Worm (Caenorhabditis elegans) whole organism, late embryonic: ENCODE measurements around the gene F41H10.5.
A peak's percentile ranks its signal among the peaks of the same experiment; 100 is the strongest.

Source experiments
- C08G9.2 ChIP-seq: sonication (generic microtip); optimal IDR thresholded peaks from 2 replicates; lab custom pipeline; 2016; ENCODE audit warnings: mild to moderate bottlenecking, missing genetic modification characterization, moderate library complexity, missing compliant biosample characterization
- K02D7.2 ChIP-seq: sonication (generic microtip); optimal IDR thresholded peaks from 2 replicates; lab custom pipeline; 2017; ENCODE audit warnings: mild to moderate bottlenecking, missing genetic modification characterization, missing compliant biosample characterization
- K09A11.1 ChIP-seq: sonication (generic microtip); optimal IDR thresholded peaks from 2 replicates; lab custom pipeline; 2017; ENCODE audit warnings: antibody characterized with exemption, mild to moderate bottlenecking, missing genetic modification characterization, missing compliant biosample characterization; ENCODE audit not compliant: insufficient read depth
- T23F11.4 ChIP-seq: fragments of 200-800 bp; sonication (Bioruptor generic); optimal IDR thresholded peaks from 2 replicates; lab custom pipeline; 2018; ENCODE audit warnings: mild to moderate bottlenecking, missing genetic modification characterization, missing compliant biosample characterization
- Y22D7AL.16 ChIP-seq: sonication (generic microtip); optimal IDR thresholded peaks from 2 replicates; lab custom pipeline; 2016; ENCODE audit warnings: missing genetic modification characterization, missing compliant biosample characterization
- ceh-18 ChIP-seq: sonication (generic microtip); optimal IDR thresholded peaks from 2 replicates; lab custom pipeline; 2016; ENCODE audit warnings: missing genetic modification characterization, missing compliant biosample characterization
- ceh-2 ChIP-seq: sonication (generic microtip); optimal IDR thresholded peaks from 2 replicates; lab custom pipeline; 2016; ENCODE audit warnings: missing genotype, missing genetic modification characterization, missing compliant biosample characterization
- ceh-22 ChIP-seq: sonication (generic microtip); optimal IDR thresholded peaks from 2 replicates; lab custom pipeline; 2017; ENCODE audit warnings: missing biosample characterization, missing genetic modification characterization
- ceh-30 ChIP-seq: fragments of 150-350 bp; optimal IDR thresholded peaks from 2 replicates; lab custom pipeline; 2014; ENCODE audit warnings: missing biosample characterization, missing genetic modification characterization
- ceh-31 ChIP-seq: sonication (generic microtip); optimal IDR thresholded peaks from 2 replicates; lab custom pipeline; 2016; ENCODE audit warnings: missing genetic modification characterization, missing compliant biosample characterization
- ceh-34 ChIP-seq: sonication (generic microtip); optimal IDR thresholded peaks from 2 replicates; lab custom pipeline; 2016; ENCODE audit warnings: mild to moderate bottlenecking, missing genetic modification characterization, missing compliant biosample characterization
- ceh-6 ChIP-seq: fragments of 200-800 bp; sonication (Bioruptor generic); optimal IDR thresholded peaks from 2 replicates; lab custom pipeline; 2018; ENCODE audit warnings: mild to moderate bottlenecking, missing genetic modification characterization, missing compliant biosample characterization
- ceh-9 ChIP-seq: sonication (generic microtip); optimal IDR thresholded peaks from 2 replicates; lab custom pipeline; 2016; ENCODE audit warnings: mild to moderate bottlenecking, missing genetic modification characterization, inconsistent platforms, missing compliant biosample characterization
- elt-2 ChIP-seq: sonication (generic microtip); optimal IDR thresholded peaks from 2 replicates; lab custom pipeline; 2016; ENCODE audit warnings: missing genetic modification reagents, missing genetic modification characterization, missing compliant biosample characterization
- ets-4 ChIP-seq: sonication (generic microtip); optimal IDR thresholded peaks from 2 replicates; lab custom pipeline; 2016; ENCODE audit warnings: missing genetic modification characterization, missing compliant biosample characterization
- fkh-10 ChIP-seq: fragments of 150-350 bp; optimal IDR thresholded peaks from 2 replicates; lab custom pipeline; 2014; ENCODE audit warnings: missing biosample characterization, missing genetic modification reagents, missing genetic modification characterization
- gmeb-2 ChIP-seq: sonication (generic microtip); optimal IDR thresholded peaks from 2 replicates; lab custom pipeline; 2016; ENCODE audit warnings: missing genetic modification characterization, inconsistent platforms, missing compliant biosample characterization
- hlh-13 ChIP-seq: fragments of 200-800 bp; sonication (Bioruptor generic); optimal IDR thresholded peaks from 2 replicates; lab custom pipeline; 2018; ENCODE audit warnings: mild to moderate bottlenecking, missing genetic modification characterization, missing compliant biosample characterization
- hlh-15 ChIP-seq: sonication (generic microtip); optimal IDR thresholded peaks from 2 replicates; lab custom pipeline; 2016; ENCODE audit warnings: missing genetic modification characterization, missing compliant biosample characterization
- hlh-30 ChIP-seq: sonication (generic microtip); optimal IDR thresholded peaks from 2 replicates; lab custom pipeline; 2017; ENCODE audit warnings: antibody characterized with exemption, missing genetic modification characterization, missing compliant biosample characterization; ENCODE audit not compliant: insufficient read depth
- hlh-6 ChIP-seq: sonication (generic microtip); optimal IDR thresholded peaks from 2 replicates; lab custom pipeline; 2016; ENCODE audit warnings: missing genotype, missing genetic modification characterization, missing compliant biosample characterization
- hlh-8 ChIP-seq: sonication (generic microtip); optimal IDR thresholded peaks from 2 replicates; lab custom pipeline; 2016; ENCODE audit warnings: missing genotype, missing genetic modification characterization, missing compliant biosample characterization
- lin-11 ChIP-seq: fragments of 200-800 bp; sonication (Bioruptor generic); optimal IDR thresholded peaks from 2 replicates; lab custom pipeline; 2018; ENCODE audit warnings: mild to moderate bottlenecking, missing genetic modification characterization, missing compliant biosample characterization
- mec-3 ChIP-seq: sonication (generic microtip); optimal IDR thresholded peaks from 2 replicates; lab custom pipeline; 2016; ENCODE audit warnings: borderline replicate concordance, missing genetic modification characterization, missing compliant biosample characterization
- nfya-1 ChIP-seq: sonication (generic microtip); optimal IDR thresholded peaks from 2 replicates; lab custom pipeline; 2017; ENCODE audit warnings: missing genetic modification characterization, mild to moderate bottlenecking, missing compliant biosample characterization, antibody characterized with exemption, moderate library complexity
- nhr-232 ChIP-seq: sonication (generic microtip); optimal IDR thresholded peaks from 2 replicates; lab custom pipeline; 2016; ENCODE audit warnings: missing genetic modification characterization, missing compliant biosample characterization
- npax-4 ChIP-seq: sonication (generic microtip); optimal IDR thresholded peaks from 2 replicates; lab custom pipeline; 2016; ENCODE audit warnings: missing genetic modification characterization, missing compliant biosample characterization
- odd-2 ChIP-seq: sonication (generic microtip); optimal IDR thresholded peaks from 2 replicates; lab custom pipeline; 2017; ENCODE audit warnings: antibody characterized with exemption, mild to moderate bottlenecking, missing genetic modification characterization, missing compliant biosample characterization
- pag-3 ChIP-seq: sonication (generic microtip); optimal IDR thresholded peaks from 2 replicates; lab custom pipeline; 2016; ENCODE audit warnings: missing compliant biosample characterization, missing genetic modification characterization, borderline replicate concordance
- pat-9 ChIP-seq: fragments of 200-800 bp; sonication (Bioruptor generic); optimal IDR thresholded peaks from 2 replicates; lab custom pipeline; 2018; ENCODE audit warnings: mild to moderate bottlenecking, missing genetic modification characterization, moderate library complexity, missing compliant biosample characterization
- pax-1 ChIP-seq: fragments of 150-350 bp; optimal IDR thresholded peaks from 2 replicates; lab custom pipeline; 2014; ENCODE audit warnings: missing biosample characterization, missing genetic modification characterization
- pha-2 ChIP-seq: sonication (generic microtip); optimal IDR thresholded peaks from 2 replicates; lab custom pipeline; 2017; ENCODE audit warnings: mild to moderate bottlenecking, missing genetic modification characterization, missing compliant biosample characterization
- pha-4 ChIP-seq: fragments of 150-350 bp; optimal IDR thresholded peaks from 2 replicates; lab custom pipeline; 2018; ENCODE audit warnings: missing biosample characterization, missing genetic modification reagents, missing genetic modification characterization
- pqm-1 ChIP-seq: sonication (generic microtip); optimal IDR thresholded peaks from 2 replicates; lab custom pipeline; 2016; ENCODE audit warnings: missing genetic modification characterization, missing compliant biosample characterization
- ref-2 ChIP-seq: sonication (generic microtip); optimal IDR thresholded peaks from 2 replicates; lab custom pipeline; 2016; ENCODE audit warnings: missing genetic modification characterization, missing compliant biosample characterization
- rnt-1 ChIP-seq: sonication (generic microtip); optimal IDR thresholded peaks from 2 replicates; lab custom pipeline; 2016; ENCODE audit warnings: missing genetic modification characterization, missing compliant biosample characterization
- sdc-2 ChIP-seq: sonication (generic microtip); optimal IDR thresholded peaks from 2 replicates; lab custom pipeline; 2016; ENCODE audit warnings: missing genotype, missing genetic modification characterization, missing compliant biosample characterization
- sox-2 ChIP-seq: fragments of 200-800 bp; sonication (Bioruptor generic); IDR thresholded peaks from 2 replicates; pipeline ENCODE4 v1.3.6; 2022; ENCODE audit warnings: missing genetic modification reagents, missing genetic modification characterization, missing compliant biosample characterization
- sox-4 ChIP-seq: sonication (generic microtip); optimal IDR thresholded peaks from 2 replicates; lab custom pipeline; 2017; ENCODE audit warnings: mild to moderate bottlenecking, missing genetic modification characterization, inconsistent platforms, missing compliant biosample characterization
- syd-9 ChIP-seq: sonication (generic microtip); optimal IDR thresholded peaks from 2 replicates; lab custom pipeline; 2016; ENCODE audit warnings: mild to moderate bottlenecking, missing genetic modification characterization, moderate library complexity, missing compliant biosample characterization
- tbx-2 ChIP-seq: sonication (generic microtip); optimal IDR thresholded peaks from 2 replicates; lab custom pipeline; 2016; ENCODE audit warnings: missing genetic modification characterization, missing compliant biosample characterization
- tbx-7 ChIP-seq: sonication (generic microtip); optimal IDR thresholded peaks from 2 replicates; lab custom pipeline; 2016; ENCODE audit warnings: missing genotype, missing genetic modification characterization, missing compliant biosample characterization
- ttx-3 ChIP-seq: sonication (generic microtip); optimal IDR thresholded peaks from 2 replicates; lab custom pipeline; 2016; ENCODE audit warnings: missing genetic modification reagents, missing genetic modification characterization, missing compliant biosample characterization
- unc-55 ChIP-seq: sonication (generic microtip); optimal IDR thresholded peaks from 2 replicates; lab custom pipeline; 2017; ENCODE audit warnings: missing biosample characterization, missing genetic modification reagents, missing genetic modification characterization
- zip-5 ChIP-seq: sonication (generic microtip); optimal IDR thresholded peaks from 2 replicates; lab custom pipeline; 2016; ENCODE audit warnings: missing genetic modification characterization, missing compliant biosample characterization

F41H10.5 gene

DNA sequence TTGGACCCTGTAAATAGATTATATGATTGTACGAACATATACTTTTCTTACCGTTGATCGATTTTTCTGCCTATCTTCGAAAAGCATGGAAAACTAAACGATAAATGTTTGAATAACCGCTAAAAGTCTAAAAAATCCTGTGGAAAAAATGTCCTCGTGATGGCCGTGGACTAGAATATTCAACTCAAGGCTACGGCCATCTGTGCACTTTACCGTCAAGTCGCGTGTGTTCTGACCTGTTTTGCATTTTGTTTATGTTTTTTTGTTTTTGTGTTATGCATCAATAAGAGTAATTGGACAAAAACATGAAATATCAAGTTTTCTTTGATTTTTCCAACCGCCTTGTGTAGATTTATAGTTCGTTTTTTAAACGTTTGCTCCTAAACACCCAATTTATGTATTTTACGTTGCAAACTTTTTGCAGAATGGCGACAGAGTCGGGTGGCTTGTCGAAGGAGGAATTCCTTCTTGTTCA is 3.5 kb downstream of the F41H10.5 start, which contains the start of the genes hda-6 and F41H10.4:
hda-6 (minus strand) TSS at position 172 of the 475 bp plus-strand sequence.
F41H10.4 (plus strand) TSS at position 425 of the 475 bp plus-strand sequence.
- TF ChIP-seq hlh-8 (peak; percentile 36), ets-4 (tag; lab: Kevin White, UChicago) (peak; percentile 51), pha-2 (tag; lab: Kevin White, UChicago) (no peak), rnt-1 (tag; lab: Kevin White, UChicago) (peak; percentile 49), C08G9.2 (peak; percentile 88), pat-9 (no peak), ceh-31 (tag; lab: Kevin White, UChicago) (peak; percentile 90), tbx-7 (tag; lab: Kevin White, UChicago) (peak; percentile 54), tbx-2 (tag; lab: Kevin White, UChicago) (peak; percentile 73), ref-2 (peak; percentile 24), ceh-2 (tag; lab: Kevin White, UChicago) (peak; percentile 69), zip-5 (peak; percentile 23), pax-1 (tag; lab: Kevin White, UChicago) (peak; percentile 65), elt-2 (peak; percentile 37), hlh-30 (peak; percentile 82), hlh-6 (tag; lab: Kevin White, UChicago) (no peak), ceh-34 (tag; lab: Kevin White, UChicago) (no peak), nfya-1 (tag; lab: Kevin White, UChicago) (peak; percentile 33)
- TF ChIP-seq, all 69 proteins: peak for 14

DNA sequence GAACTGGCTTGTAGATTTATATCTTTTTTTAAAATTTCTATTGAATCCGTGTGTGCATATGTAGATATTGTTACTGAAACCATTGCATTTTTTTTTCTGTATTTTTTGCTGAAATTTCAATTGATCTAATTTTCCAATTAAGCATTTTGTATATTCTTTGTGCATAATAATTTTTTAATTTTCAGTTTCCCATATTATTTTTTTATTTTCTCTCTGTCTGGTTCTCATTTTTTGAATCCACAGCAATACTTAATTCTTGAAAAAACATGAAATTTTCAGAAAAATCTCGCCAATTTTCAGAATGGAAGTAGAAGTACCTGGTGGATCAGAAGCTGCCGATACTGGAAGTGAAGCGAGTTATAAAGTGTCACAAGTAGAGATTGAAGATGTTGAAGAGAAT is 5.9 kb downstream of the F41H10.5 start, which contains the start of gene sand-1:
sand-1 (plus strand) TSS at position 301 of the 400 bp plus-strand sequence.
- no peak for TF ChIP-seq sox-4 (tag; lab: Kevin White, UChicago)
- no peak for TF ChIP-seq ceh-22 (tag; lab: Kevin White, UChicago)
- no peak for TF ChIP-seq unc-55 (GFP tag; lab: Kevin White, UChicago)

DNA sequence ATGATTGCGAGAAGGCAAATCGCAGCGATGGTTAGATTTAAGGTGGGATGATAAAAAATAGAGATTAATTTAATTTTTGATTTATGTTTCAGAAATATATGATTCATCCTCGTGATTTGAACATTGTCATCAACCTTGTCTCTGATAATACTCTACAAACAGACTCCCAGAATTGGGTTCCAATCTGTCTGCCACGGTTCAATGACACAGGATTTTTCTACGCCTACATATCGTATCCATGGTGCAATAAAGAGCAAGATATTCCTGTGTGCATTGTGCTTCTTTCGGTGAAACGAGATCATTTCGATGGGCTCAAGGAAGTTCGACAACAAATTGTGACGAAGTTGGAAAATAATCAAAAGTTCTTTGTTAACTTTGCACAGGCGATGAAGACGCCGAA is 7.2 kb downstream of the F41H10.5 start:
- TF ChIP-seq gmeb-2 (no peak), ceh-18 (tag; lab: Kevin White, UChicago) (no peak), ceh-31 (tag; lab: Kevin White, UChicago) (no peak), pag-3 (no peak), lin-11 (tag; lab: Kevin White, UChicago) (no peak), ceh-30 (no peak), ceh-6 (no peak), T23F11.4 (no peak), pqm-1 (tag; lab: Kevin White, UChicago) (no peak), npax-4 (tag; lab: Kevin White, UChicago) (no peak), hlh-15 (tag; lab: Kevin White, UChicago) (no peak), unc-55 (GFP tag; lab: Kevin White, UChicago) (no peak), rnt-1 (tag; lab: Kevin White, UChicago) (no peak)

DNA sequence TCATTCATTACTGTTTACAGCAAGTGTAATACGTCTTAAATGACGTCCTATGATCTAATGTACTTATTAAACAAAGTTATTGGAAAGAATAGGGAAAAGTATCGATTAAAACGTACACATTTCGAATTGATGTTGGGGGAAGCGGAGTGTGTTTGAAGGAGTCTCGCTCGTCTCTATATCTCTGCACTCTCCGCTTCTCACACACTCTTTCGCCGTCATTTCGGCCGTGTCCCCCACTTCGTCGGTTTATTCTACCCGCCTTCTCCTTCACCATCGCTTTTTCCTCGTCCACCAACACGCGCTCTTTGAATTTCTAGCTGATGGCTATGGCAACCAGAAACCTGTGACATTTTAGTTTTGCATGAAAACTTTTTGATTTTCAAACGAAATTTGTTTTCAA is 8.2 kb downstream of the F41H10.5 start:
- TF ChIP-seq pha-2 (tag; lab: Kevin White, UChicago): no peak
- no peak for TF ChIP-seq C08G9.2
- TF ChIP-seq lin-11 (tag; lab: Kevin White, UChicago): no peak
- TF ChIP-seq tbx-2 (tag; lab: Kevin White, UChicago): peak; percentile 16
- TF ChIP-seq hlh-13 (GFP tag; lab: Kevin White, UChicago): no peak
- TF ChIP-seq unc-55 (GFP tag; lab: Kevin White, UChicago): no peak
- no peak for TF ChIP-seq ceh-30
- no peak for TF ChIP-seq K09A11.1 (tag; lab: Kevin White, UChicago)
- TF ChIP-seq sdc-2 (tag; lab: Kevin White, UChicago): no peak
- TF ChIP-seq fkh-10 (GFP tag; lab: Kevin White, UChicago): no peak
- TF ChIP-seq sox-2 (GFP tag; lab: Robert Waterston, UW): no peak
- TF ChIP-seq ttx-3 (tag; lab: Kevin White, UChicago): no peak
- no peak for TF ChIP-seq nhr-232 (tag; lab: Kevin White, UChicago)
- no peak for TF ChIP-seq tbx-7 (tag; lab: Kevin White, UChicago)
- no peak for TF ChIP-seq T23F11.4
- no peak for TF ChIP-seq odd-2 (tag; lab: Kevin White, UChicago)
- TF ChIP-seq hlh-15 (tag; lab: Kevin White, UChicago): no peak
- TF ChIP-seq pha-4 (tag; lab: Kevin White, UChicago): no peak
- TF ChIP-seq hlh-8: no peak
- TF ChIP-seq ceh-18 (tag; lab: Kevin White, UChicago): no peak
- TF ChIP-seq sox-4 (tag; lab: Kevin White, UChicago): no peak
- TF ChIP-seq pqm-1 (tag; lab: Kevin White, UChicago): no peak
- peak; percentile 13 for TF ChIP-seq syd-9 (tag; lab: Kevin White, UChicago)
- no peak for TF ChIP-seq K02D7.2
- no peak for TF ChIP-seq Y22D7AL.16 (tag; lab: Kevin White, UChicago)
- no peak for TF ChIP-seq mec-3 (tag; lab: Kevin White, UChicago)
- no peak for TF ChIP-seq ceh-9 (tag; lab: Kevin White, UChicago)
